Worm (Caenorhabditis elegans): ENCODE results near the gene znf-474.

The znf-474 gene

DNA sequence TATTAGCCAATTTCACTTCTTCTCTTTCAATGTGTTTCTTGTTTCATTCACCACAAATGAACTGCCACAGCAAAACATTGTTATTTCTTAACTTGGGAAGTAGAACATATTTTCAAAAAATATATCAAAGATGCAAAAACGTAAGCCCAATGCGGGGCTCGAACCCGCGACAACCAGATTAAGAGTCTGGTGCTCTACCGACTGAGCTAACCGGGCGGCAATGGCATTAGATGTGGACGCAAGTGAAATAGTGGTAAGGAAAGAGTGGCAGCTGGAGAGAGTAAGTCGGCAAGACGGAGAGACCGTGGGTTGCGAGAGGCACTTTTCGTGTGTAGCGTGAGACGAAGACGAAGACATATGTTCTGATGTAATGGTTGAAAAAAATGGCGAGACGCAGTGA is 43.7 kb upstream of the znf-474 start (continued):
- TF ChIP-seq F49E8.2 (tag; optimal IDR thresholded peaks at IDR 0.05; ENCODE audit: borderline replicate concordance) (peak; percentile 37), zfp-2 (tag; optimal IDR thresholded peaks at IDR 0.05) (peak; percentile 62), spr-3 (GFP tag; optimal IDR thresholded peaks at IDR 0.05) (peak; percentile 71), madf-5 (GFP tag; IDR thresholded peaks at IDR 0.05) (peak in 1 of 2 experiments; percentile 88), ztf-11 (tag; optimal IDR thresholded peaks at IDR 0.05) (no peak), tag-97 (GFP tag; IDR thresholded peaks at IDR 0.05) (no peak), sdz-12 (GFP tag; optimal IDR thresholded peaks at IDR 0.05) (no peak), zfp-3 (GFP tag; conservative IDR thresholded peaks at IDR 0.05) (peak; percentile 76; the same call in 1 of the 2 replicates), nhr-28 (tag; optimal IDR thresholded peaks at IDR 0.05) (peak; percentile 60), daf-16 (GFP tag; optimal IDR thresholded peaks at IDR 0.05) (peak; percentile 44 to 93), daf-16 (tag; optimal IDR thresholded peaks at IDR 0.05) (peak; percentile 72), skn-1 (tag; optimal IDR thresholded peaks at IDR 0.05) (peak; percentile 19), ceh-82 (tag; optimal IDR thresholded peaks at IDR 0.05) (no peak), ceh-20 (GFP tag; IDR thresholded peaks at IDR 0.05) (peak; percentile 87), dmd-9 (GFP tag; IDR thresholded peaks at IDR 0.05) (peak; percentile 70; the same call in 1 of the 2 replicates), daf-8 (GFP tag; IDR thresholded peaks at IDR 0.05) (peak; percentile 80; the same call in 1 of the 2 replicates), hlh-30 (tag; optimal IDR thresholded peaks at IDR 0.05; ENCODE audit: insufficient read depth) (peak; percentile 81), unc-130 (GFP tag; optimal IDR thresholded peaks at IDR 0.05) (peak; percentile 69), spr-1 (tag; optimal IDR thresholded peaks at IDR 0.05) (peak; percentile 69), nhr-11 (tag; optimal IDR thresholded peaks at IDR 0.05) (peak; percentile 52), tra-1 (GFP tag; IDR thresholded peaks at IDR 0.05) (peak; percentile 93), mdt-29 (GFP tag; IDR thresholded peaks at IDR 0.05) (no peak), lin-39 (tag; optimal IDR thresholded peaks at IDR 0.05) (no peak), dve-1 (tag; optimal IDR thresholded peaks at IDR 0.05; ENCODE audit: insufficient read depth) (peak; percentile 85), nhr-25 (tag; optimal IDR thresholded peaks at IDR 0.05; ENCODE audit: borderline replicate concordance, insufficient read depth) (peak; percentile 34), attf-4 (tag; optimal IDR thresholded peaks at IDR 0.05) (no peak), nhr-48 (tag; optimal IDR thresholded peaks at IDR 0.05) (peak; percentile 73), set-16 (GFP tag; IDR thresholded peaks at IDR 0.05) (no peak), mes-2 (tag; optimal IDR thresholded peaks at IDR 0.05; ENCODE audit: poor library complexity, severe bottlenecking) (no peak), T26A8.4 (GFP tag; IDR thresholded peaks at IDR 0.05) (peak; percentile 93), hmg-1.1 (GFP tag; IDR thresholded peaks at IDR 0.05) (peak; percentile 97), T20F7.1 (GFP tag; optimal IDR thresholded peaks at IDR 0.05) (peak; percentile 64), nhr-6 (tag; optimal IDR thresholded peaks at IDR 0.05) (peak; percentile 59), arid-1 (GFP tag; conservative IDR thresholded peaks at IDR 0.05) (peak; percentile 94), Y5F2A.4 (GFP tag; optimal IDR thresholded peaks at IDR 0.05) (peak; percentile 84), dmd-8 (GFP tag; IDR thresholded peaks at IDR 0.05) (peak; percentile 95), gei-8 (GFP tag; optimal IDR thresholded peaks at IDR 0.05) (peak; percentile 83), ceh-32 (tag; optimal IDR thresholded peaks at IDR 0.05; ENCODE audit: poor library complexity) (peak; percentile 71), lin-38 (GFP tag; IDR thresholded peaks at IDR 0.05) (peak; percentile 82), php-3 (GFP tag; IDR thresholded peaks at IDR 0.05) (no peak), ZK546.5 (tag; optimal IDR thresholded peaks at IDR 0.05) (no peak), egl-27 (tag; optimal IDR thresholded peaks at IDR 0.05) (no peak), D1046.2 (GFP tag; IDR thresholded peaks at IDR 0.05) (peak; percentile 91), mxl-3 (GFP tag; optimal IDR thresholded peaks at IDR 0.05) (peak; percentile 76), fos-1 (tag; optimal IDR thresholded peaks at IDR 0.05) (no peak), zag-1 (tag; optimal IDR thresholded peaks at IDR 0.05) (peak; percentile 46), ZK337.2 (GFP tag; IDR thresholded peaks at IDR 0.05) (peak; percentile 80), aha-1 (tag) (peak; percentile 96), pha-4 (GFP tag; IDR thresholded peaks at IDR 0.05) (peak; percentile 95), pha-4 (tag; optimal IDR thresholded peaks at IDR 0.05) (no peak), cey-2 (tag; optimal IDR thresholded peaks at IDR 0.05; ENCODE audit: borderline replicate concordance, insufficient read depth) (peak; percentile 84)
